Worm (Caenorhabditis elegans) whole organism, L4/young adult: ENCODE measurements around the gene pph-4.2.

Experiments used
- W03F9.2 ChIP-seq: fragments of 150-350 bp; optimal IDR thresholded peaks from 2 replicates; lab custom pipeline; 2014; ENCODE audit warnings: missing biosample characterization, missing genetic modification characterization
- dao-5 ChIP-seq: sonication (generic microtip); optimal IDR thresholded peaks from 2 replicates; lab custom pipeline; 2016; ENCODE audit warnings: missing genotype, missing genetic modification characterization, moderate library complexity, missing compliant biosample characterization
- him-1 ChIP-seq: sonication (generic microtip); optimal IDR thresholded peaks from 2 replicates; lab custom pipeline; 2016; ENCODE audit warnings: missing genotype, missing genetic modification reagents, missing genetic modification characterization, missing compliant biosample characterization

- TF ChIP-seq him-1 (tag; lab: Kevin White, UChicago) (no peak), W03F9.2 (tag; lab: Kevin White, UChicago) (no peak), dao-5 (tag; lab: Kevin White, UChicago) (no peak)
Measured at ce11 chrIII:12372080-12373065, 4.7 kb downstream of the pph-4.2 start.
